Fruit fly (Drosophila melanogaster) whole organism: ENCODE data around the gene TotC.

Experiments
- CG8478 ChIP-seq: fragments of >200 bp; optimal IDR thresholded peaks from 2 replicates; lab custom pipeline; 2018; ENCODE audit warnings: inconsistent platforms
- Dll ChIP-seq: fragments of >200 bp; optimal IDR thresholded peaks from 2 replicates; lab custom pipeline; 2017
- EcR ChIP-seq, 2 experiments: fragments of >200 bp; optimal IDR thresholded peaks; 2 replicates each; lab custom pipeline; 2017; ENCODE audit warnings: missing biosample characterization in 2 of 2, missing genetic modification characterization in 2 of 2, missing genetic modification reagents in 2 of 2
- pan ChIP-seq: fragments of >200 bp; optimal IDR thresholded peaks from 2 replicates; lab custom pipeline; 2017
- psq ChIP-seq: fragments of >200 bp; optimal IDR thresholded peaks from 2 replicates; lab custom pipeline; 2017
- usp ChIP-seq: fragments of >200 bp; optimal IDR thresholded peaks from 2 replicates; lab custom pipeline; 2017; ENCODE audit warnings: missing biosample characterization, missing genetic modification characterization, mixed read lengths

- TF ChIP-seq usp (GFP tag; lab: Kevin White, UChicago) (no peak), pan (lab: Kevin White, UChicago) (no peak), psq (lab: Kevin White, UChicago) (no peak), Dll (lab: Kevin White, UChicago) (no peak), EcR (GFP tag; optimal IDR thresholded peaks at IDR 0.05; lab: Kevin White, UChicago) (no peak), CG8478 (lab: Kevin White, UChicago) (no peak)
These were observed 18.1 kb downstream of the TotC start for dm6 chr3R:20890920-20891319.
